Fruit fly (Drosophila melanogaster) whole organism, embryonic: Measurements from ENCODE around the gene HERC2.
A peak's percentile ranks its signal among the peaks of the same experiment; 100 is the strongest.

Experiments used
- Aef1 ChIP-seq: fragments of 200-800 bp; sonication (Bioruptor generic); IDR thresholded peaks from 3 replicates; pipeline ENCODE4 v1.3.6; 2022; ENCODE audit warnings: missing biosample characterization, missing genetic modification characterization
- Bdp1 ChIP-seq: fragments of 200-800 bp; sonication (Bioruptor generic); optimal IDR thresholded peaks from 3 replicates; lab custom pipeline; 2016; ENCODE audit warnings: missing biosample characterization, missing genetic modification characterization
- CG10979 ChIP-seq: fragments of 200-800 bp; sonication (Bioruptor generic); optimal IDR thresholded peaks from 2 replicates; lab custom pipeline; 2018; ENCODE audit warnings: missing biosample characterization, mild to moderate bottlenecking, missing genetic modification characterization, moderate library complexity
- CG11093 ChIP-seq: fragments of 200-800 bp; sonication (Bioruptor generic); IDR thresholded peaks from 3 replicates; pipeline ENCODE4 v1.3.6; 2022; ENCODE audit warnings: missing biosample characterization, missing genetic modification characterization
- CG12659 ChIP-seq: fragments of 200-800 bp; sonication (Bioruptor generic); optimal IDR thresholded peaks from 3 replicates; lab custom pipeline; 2017; ENCODE audit warnings: mild to moderate bottlenecking, missing biosample characterization, missing genetic modification reagents, missing genetic modification characterization
- CG12769 ChIP-seq: fragments of 200-800 bp; sonication (Bioruptor generic); optimal IDR thresholded peaks from 2 replicates; lab custom pipeline; 2019; ENCODE audit warnings: missing biosample characterization, mild to moderate bottlenecking, missing genetic modification characterization, moderate library complexity
- CG14860 ChIP-seq: fragments of 200-800 bp; sonication (Bioruptor generic); IDR thresholded peaks from 3 replicates; pipeline ENCODE4 v1.3.6; 2022; ENCODE audit warnings: missing biosample characterization, missing genetic modification characterization; ENCODE audit not compliant: partially characterized antibody
- CG15011 ChIP-seq: fragments of 200-800 bp; sonication (Bioruptor generic); optimal IDR thresholded peaks from 3 replicates; lab custom pipeline; 2018; ENCODE audit warnings: missing biosample characterization, mild to moderate bottlenecking, missing genetic modification characterization
- CG17359 ChIP-seq: fragments of 200-800 bp; sonication (Bioruptor generic); optimal IDR thresholded peaks from 3 replicates; lab custom pipeline; 2018; ENCODE audit warnings: missing biosample characterization, mild to moderate bottlenecking, missing genetic modification characterization, moderate library complexity
- CG17802 ChIP-seq: fragments of 200-800 bp; sonication (Bioruptor generic); optimal IDR thresholded peaks from 2 replicates; lab custom pipeline; 2018; ENCODE audit warnings: missing biosample characterization, mild to moderate bottlenecking, missing genetic modification characterization, moderate library complexity
- CG1832 ChIP-seq: fragments of 200-800 bp; sonication (Bioruptor generic); optimal IDR thresholded peaks from 2 replicates; lab custom pipeline; 2017; ENCODE audit warnings: missing biosample characterization, mild to moderate bottlenecking, missing genetic modification characterization, inconsistent platforms
- CG30431 ChIP-seq: fragments of 200-800 bp; sonication (Bioruptor generic); optimal IDR thresholded peaks from 2 replicates; lab custom pipeline; 2017; ENCODE audit warnings: missing biosample characterization, missing genetic modification characterization
- CG3065 ChIP-seq: fragments of 200-800 bp; sonication (Bioruptor generic); optimal IDR thresholded peaks from 2 replicates; lab custom pipeline; 2016; ENCODE audit warnings: missing biosample characterization, missing genetic modification characterization
- CG3163 ChIP-seq: fragments of 200-800 bp; sonication (Bioruptor generic); optimal IDR thresholded peaks from 3 replicates; lab custom pipeline; 2016; ENCODE audit warnings: missing biosample characterization, missing genetic modification characterization
- CG4730 ChIP-seq: fragments of 200-800 bp; sonication (Bioruptor generic); IDR thresholded peaks from 2 replicates; pipeline ENCODE4 v1.3.6; 2022; ENCODE audit warnings: missing biosample characterization, missing genetic modification characterization
- CG5180 ChIP-seq: fragments of 200-800 bp; sonication (Bioruptor generic); optimal IDR thresholded peaks from 3 replicates; lab custom pipeline; 2017; ENCODE audit warnings: missing biosample characterization, missing genetic modification characterization, mild to moderate bottlenecking, moderate library complexity, missing genetic modification reagents
- CG8388 ChIP-seq: fragments of 200-800 bp; sonication (Bioruptor generic); optimal IDR thresholded peaks from 2 replicates; lab custom pipeline; 2019; ENCODE audit warnings: missing biosample characterization, mild to moderate bottlenecking, missing genetic modification characterization, moderate library complexity
- Camta ChIP-seq: fragments of 200-800 bp; sonication (Bioruptor generic); optimal IDR thresholded peaks from 2 replicates; lab custom pipeline; 2016; ENCODE audit warnings: missing biosample characterization, missing genetic modification characterization
- Chrac-16 ChIP-seq: fragments of 200-800 bp; sonication (Bioruptor generic); optimal IDR thresholded peaks from 3 replicates; lab custom pipeline; 2016; ENCODE audit warnings: missing biosample characterization, missing genetic modification characterization
- CoRest ChIP-seq: fragments of 200-800 bp; sonication (Bioruptor generic); optimal IDR thresholded peaks from 3 replicates; lab custom pipeline; 2018; ENCODE audit warnings: missing biosample characterization, mild to moderate bottlenecking, missing genetic modification characterization, moderate library complexity
- H15 ChIP-seq: fragments of 200-800 bp; sonication (Bioruptor generic); IDR thresholded peaks from 3 replicates; pipeline ENCODE4 v1.3.6; 2022; ENCODE audit warnings: missing biosample characterization, missing genetic modification characterization
- Hmr ChIP-seq: fragments of 200-800 bp; sonication (Bioruptor generic); optimal IDR thresholded peaks from 3 replicates; lab custom pipeline; 2017; ENCODE audit warnings: mild to moderate bottlenecking, missing biosample characterization, missing genetic modification reagents, missing genetic modification characterization
- MTF-1 ChIP-seq: fragments of 200-800 bp; sonication (Bioruptor generic); optimal IDR thresholded peaks from 2 replicates; lab custom pipeline; 2018; ENCODE audit warnings: missing biosample characterization, mild to moderate bottlenecking, missing genetic modification characterization, borderline replicate concordance
- Myb ChIP-seq: fragments of 200-800 bp; sonication (Bioruptor generic); optimal IDR thresholded peaks from 2 replicates; lab custom pipeline; 2016; ENCODE audit warnings: missing biosample characterization, missing genetic modification characterization
- NFAT ChIP-seq: fragments of 200-800 bp; sonication (Bioruptor generic); IDR thresholded peaks from 2 replicates; pipeline ENCODE4 v1.3.6; 2022; ENCODE audit warnings: missing biosample characterization, missing genetic modification characterization
- Nf-YA ChIP-seq: fragments of 200-800 bp; sonication (Bioruptor generic); IDR thresholded peaks from 2 replicates; pipeline ENCODE4 v1.3.6; 2022; ENCODE audit warnings: missing biosample characterization, missing genetic modification characterization
- Side ChIP-seq: fragments of 200-800 bp; sonication (Bioruptor generic); optimal IDR thresholded peaks from 2 replicates; lab custom pipeline; 2016; ENCODE audit warnings: missing biosample characterization, missing genetic modification characterization
- Stat92E ChIP-seq, 3 experiments: fragments of >200 bp in 2 of 3; fragments of 200-800 bp in 1 of 3; sonication (Bioruptor generic) in 1 of 3; optimal IDR thresholded peaks; 2 replicates each; lab custom pipeline; 2017 to 2019; ENCODE audit warnings: missing biosample characterization in 3 of 3, missing genetic modification characterization in 3 of 3, mild to moderate bottlenecking in 1 of 3, moderate library complexity in 1 of 3
- Trl ChIP-seq, 3 experiments: fragments of >200 bp in 2 of 3; fragments of 200-800 bp in 1 of 3; sonication (Bioruptor generic) in 1 of 3; optimal IDR thresholded peaks; 2 replicates in 1 of 3; 3 replicates in 2 of 3; lab custom pipeline; 2016 to 2017; ENCODE audit warnings: missing biosample characterization in 1 of 3, missing genetic modification characterization in 1 of 3
- YL-1 ChIP-seq: fragments of 200-800 bp; sonication (Bioruptor generic); optimal IDR thresholded peaks from 3 replicates; lab custom pipeline; 2017; ENCODE audit warnings: missing biosample characterization, mild to moderate bottlenecking, missing genetic modification characterization
- ap ChIP-seq: fragments of 200-800 bp; sonication (Bioruptor generic); IDR thresholded peaks from 2 replicates; pipeline ENCODE4 v1.3.6; 2022; ENCODE audit warnings: missing biosample characterization, missing genetic modification characterization
- ash1 ChIP-seq: fragments of 200-800 bp; sonication (Bioruptor generic); optimal IDR thresholded peaks from 2 replicates; lab custom pipeline; 2018; ENCODE audit warnings: missing biosample characterization, mild to moderate bottlenecking, missing genetic modification characterization
- danr ChIP-seq: fragments of 200-800 bp; sonication (Bioruptor generic); IDR thresholded peaks from 2 replicates; pipeline ENCODE4 v1.3.6; 2022; ENCODE audit warnings: missing biosample characterization, missing genetic modification characterization
- fd96Cb ChIP-seq: fragments of 200-800 bp; sonication (Bioruptor generic); optimal IDR thresholded peaks from 2 replicates; lab custom pipeline; 2018; ENCODE audit warnings: missing biosample characterization, mild to moderate bottlenecking, missing genetic modification characterization, moderate library complexity
- grn ChIP-seq: fragments of 200-800 bp; sonication (Bioruptor generic); optimal IDR thresholded peaks from 3 replicates; lab custom pipeline; 2017; ENCODE audit warnings: missing biosample characterization, missing genetic modification characterization
- gt ChIP-seq: fragments of 200-800 bp; sonication (Bioruptor generic); IDR thresholded peaks from 2 replicates; pipeline ENCODE4 v1.3.6; 2022; ENCODE audit warnings: missing biosample characterization, missing genetic modification characterization
- hb ChIP-seq: fragments of 200-800 bp; sonication (Bioruptor generic); IDR thresholded peaks from 3 replicates; pipeline ENCODE4 v1.3.6; 2022; ENCODE audit warnings: missing biosample characterization, missing genetic modification characterization; ENCODE audit not compliant: partially characterized antibody
- lola ChIP-seq, 3 experiments: fragments of >200 bp in 2 of 3; fragments of 200-800 bp in 1 of 3; sonication (Bioruptor generic) in 1 of 3; optimal IDR thresholded peaks; 2 replicates each; lab custom pipeline; 2017 to 2019; ENCODE audit warnings: missing biosample characterization in 3 of 3, missing genetic modification characterization in 3 of 3, mild to moderate bottlenecking in 1 of 3, moderate library complexity in 1 of 3
- onecut ChIP-seq: fragments of 200-800 bp; sonication (Bioruptor generic); IDR thresholded peaks from 2 replicates; pipeline ENCODE4 v1.3.6; 2022; ENCODE audit warnings: missing biosample characterization, missing genetic modification characterization
- p53 ChIP-seq: fragments of 200-800 bp; sonication (Bioruptor generic); optimal IDR thresholded peaks from 2 replicates; lab custom pipeline; 2016; ENCODE audit warnings: missing biosample characterization, missing genetic modification characterization
- psq ChIP-seq: fragments of 200-800 bp; sonication (Bioruptor generic); optimal IDR thresholded peaks from 2 replicates; lab custom pipeline; 2017; ENCODE audit warnings: missing biosample characterization, missing genetic modification characterization
- pum ChIP-seq: fragments of 200-800 bp; sonication (Bioruptor generic); optimal IDR thresholded peaks from 2 replicates; lab custom pipeline; 2016; ENCODE audit warnings: missing biosample characterization, missing genetic modification characterization
- row ChIP-seq: fragments of 200-800 bp; sonication (Bioruptor generic); IDR thresholded peaks from 3 replicates; pipeline ENCODE4 v1.3.6; 2022; ENCODE audit warnings: missing biosample characterization, missing genetic modification characterization
- ssp ChIP-seq: fragments of 200-800 bp; sonication (Bioruptor generic); IDR thresholded peaks from 2 replicates; pipeline ENCODE4 v1.3.6; 2022; ENCODE audit warnings: missing biosample characterization, missing genetic modification characterization
- tin ChIP-seq: fragments of 200-800 bp; sonication (Bioruptor generic); optimal IDR thresholded peaks from 3 replicates; lab custom pipeline; 2016; ENCODE audit warnings: missing biosample characterization, missing genetic modification characterization
- twi ChIP-seq: fragments of 200-800 bp; optimal IDR thresholded peaks from 2 replicates; lab custom pipeline; 2019; ENCODE audit warnings: missing biosample characterization, mild to moderate bottlenecking, missing genetic modification characterization, moderate library complexity
- tx ChIP-seq: fragments of 200-800 bp; sonication (Bioruptor generic); optimal IDR thresholded peaks from 2 replicates; lab custom pipeline; 2016; ENCODE audit warnings: missing biosample characterization, missing genetic modification characterization
- wor ChIP-seq: fragments of 200-800 bp; sonication (Bioruptor generic); IDR thresholded peaks from 2 replicates; pipeline ENCODE4 v1.3.6; 2022; ENCODE audit warnings: missing biosample characterization, missing genetic modification characterization

The HERC2 gene

dm6 chrX:20429482-20430204, 35.4 kb downstream of the HERC2 start, which contains the start of the genes CG11710 and mal (continued):
- TF ChIP-seq Trl (optimal IDR thresholded peaks at IDR 0.05; lab: Kevin White, UChicago) (no peak), Trl (GFP tag; optimal IDR thresholded peaks at IDR 0.05; lab: Kevin White, UChicago) (peak; percentile 63), Stat92E (GFP tag; optimal IDR thresholded peaks at IDR 0.05; lab: Kevin White, UChicago) (peak in 1 of 3 experiments; percentile 81), fd96Cb (tag; lab: Kevin White, UChicago) (peak; percentile 81), ash1 (no peak), onecut (peak; percentile 71), Nf-YA (0 out of 2 replicates have a peak, but pooled peaks have one; percentile 35), p53 (no peak), pum (GFP tag; lab: Kevin White, UChicago) (peak; percentile 26), H15 (GFP tag; lab: Robert Waterston, UW) (peak; percentile 64; the same call in 2 of the 3 replicates), Aef1 (peak; percentile 78), CG5180 (GFP tag; lab: Kevin White, UChicago) (no peak), CG17802 (tag; lab: Kevin White, UChicago) (peak; percentile 53), CG3163 (peak; percentile 8), CG14860 (GFP tag; lab: Robert Waterston, UW) (peak; percentile 57; the same call in 2 of the 3 replicates), CG3065 (no peak), CG15011 (GFP tag; lab: Kevin White, UChicago) (no peak), CG1832 (no peak), Myb (peak; percentile 47), CG4730 (GFP tag; lab: Robert Waterston, UW) (peak; percentile 60; the same call in 1 of the 2 replicates), danr (peak; percentile 44; the same call in 1 of the 2 replicates), tin (peak; percentile 82), CG30431 (no peak), Bdp1 (GFP tag; lab: Kevin White, UChicago) (no peak), tx (peak; percentile 39), CG10979 (tag; lab: Kevin White, UChicago) (peak; percentile 83), psq (GFP tag; lab: Kevin White, UChicago) (no peak), gt (GFP tag; lab: Robert Waterston, UW) (no peak), Chrac-16 (peak; percentile 65), row (GFP tag; lab: Robert Waterston, UW) (peak; percentile 95), twi (tag; lab: Kevin White, UChicago) (peak; percentile 61), YL-1 (GFP tag; lab: Kevin White, UChicago) (peak; percentile 36), Camta (peak; percentile 67), CG12659 (GFP tag; lab: Kevin White, UChicago) (peak; percentile 82), CG11093 (GFP tag; lab: Robert Waterston, UW) (peak; percentile 73), wor (GFP tag; lab: Robert Waterston, UW) (peak; percentile 62), MTF-1 (GFP tag; lab: Kevin White, UChicago) (no peak), CG12769 (tag; lab: Kevin White, UChicago) (no peak), Side (peak; percentile 44), CG17359 (tag; lab: Kevin White, UChicago) (peak; percentile 81), ap (peak; percentile 50; the same call in 1 of the 2 replicates), ssp (peak; percentile 69), CoRest (tag; lab: Kevin White, UChicago) (peak; percentile 84), lola (GFP tag; optimal IDR thresholded peaks at IDR 0.05; lab: Kevin White, UChicago) (peak in 1 of 3 experiments; percentile 53), Hmr (GFP tag; lab: Kevin White, UChicago) (no peak), CG8388 (GFP tag; lab: Kevin White, UChicago) (peak; percentile 52), NFAT (GFP tag; lab: Robert Waterston, UW) (peak; percentile 13; the same call in 1 of the 2 replicates), hb (no peak), grn (GFP tag; lab: Kevin White, UChicago) (no peak)
